Fruit fly (Drosophila melanogaster) whole organism, embryonic: ENCODE results near the gene Zdhhc8.

ENCODE experiments used
- B-H1 ChIP-seq: fragments of 200-800 bp; sonication (Bioruptor generic); IDR thresholded peaks from 3 replicates; pipeline ENCODE4 v1.3.6; 2022; ENCODE audit warnings: missing biosample characterization, missing genetic modification characterization
- CG10274 ChIP-seq: fragments of 200-800 bp; sonication (Bioruptor generic); optimal IDR thresholded peaks from 3 replicates; lab custom pipeline; 2017; ENCODE audit warnings: missing biosample characterization, mild to moderate bottlenecking, missing genetic modification characterization
- CG12942 ChIP-seq: fragments of 200-800 bp; sonication (Bioruptor generic); optimal IDR thresholded peaks from 3 replicates; lab custom pipeline; 2016; ENCODE audit warnings: missing biosample characterization, missing genetic modification characterization
- CG14014 ChIP-seq: fragments of 200-800 bp; sonication (Bioruptor generic); IDR thresholded peaks from 2 replicates; pipeline ENCODE4 v1.3.6; 2022; ENCODE audit warnings: missing biosample characterization, missing genetic modification characterization
- CG15601 ChIP-seq: fragments of 200-800 bp; sonication (Bioruptor generic); optimal IDR thresholded peaks from 3 replicates; lab custom pipeline; 2019; ENCODE audit warnings: missing biosample characterization, mild to moderate bottlenecking, missing genetic modification characterization, moderate library complexity
- CG1832 ChIP-seq: fragments of 200-800 bp; sonication (Bioruptor generic); optimal IDR thresholded peaks from 2 replicates; lab custom pipeline; 2017; ENCODE audit warnings: missing biosample characterization, mild to moderate bottlenecking, missing genetic modification characterization, inconsistent platforms
- CG18764 ChIP-seq: fragments of 200-800 bp; sonication (Bioruptor generic); optimal IDR thresholded peaks from 3 replicates; lab custom pipeline; 2016; ENCODE audit warnings: missing biosample characterization, missing genetic modification characterization
- CG32767 ChIP-seq: fragments of 200-800 bp; sonication (Bioruptor generic); IDR thresholded peaks from 2 replicates; pipeline ENCODE4 v1.3.6; 2022; ENCODE audit warnings: missing biosample characterization, missing genetic modification characterization
- CG34224 ChIP-seq: fragments of 200-800 bp; sonication (Bioruptor generic); IDR thresholded peaks from 3 replicates; pipeline ENCODE4 v1.3.6; 2022; ENCODE audit warnings: missing biosample characterization, missing genetic modification characterization; ENCODE audit not compliant: partially characterized antibody
- CG4282 ChIP-seq: fragments of 200-800 bp; sonication (Bioruptor generic); optimal IDR thresholded peaks from 2 replicates; lab custom pipeline; 2016; ENCODE audit warnings: missing biosample characterization, missing genetic modification characterization
- CG4707 ChIP-seq: fragments of 200-800 bp; sonication (Bioruptor generic); optimal IDR thresholded peaks from 2 replicates; lab custom pipeline; 2018; ENCODE audit warnings: missing biosample characterization, mild to moderate bottlenecking, missing genetic modification characterization, moderate library complexity
- CG6254 ChIP-seq: fragments of 200-800 bp; sonication (Bioruptor generic); optimal IDR thresholded peaks from 3 replicates; lab custom pipeline; 2017; ENCODE audit warnings: mild to moderate bottlenecking, missing biosample characterization, missing genetic modification reagents, missing genetic modification characterization
- CG7786 ChIP-seq: fragments of 200-800 bp; sonication (Bioruptor generic); optimal IDR thresholded peaks from 2 replicates; lab custom pipeline; 2016; ENCODE audit warnings: missing biosample characterization, missing genetic modification characterization
- CG7987 ChIP-seq: fragments of 200-800 bp; sonication (Bioruptor generic); optimal IDR thresholded peaks from 2 replicates; lab custom pipeline; 2018; ENCODE audit warnings: missing biosample characterization, mild to moderate bottlenecking, missing genetic modification characterization, moderate library complexity
- CG8359 ChIP-seq: fragments of 200-800 bp; sonication (Bioruptor generic); optimal IDR thresholded peaks from 2 replicates; lab custom pipeline; 2017; ENCODE audit warnings: missing biosample characterization, mild to moderate bottlenecking, missing genetic modification characterization, borderline replicate concordance
- CG9437 ChIP-seq: fragments of 200-800 bp; sonication (Bioruptor generic); optimal IDR thresholded peaks from 2 replicates; lab custom pipeline; 2018; ENCODE audit warnings: missing biosample characterization, mild to moderate bottlenecking, missing genetic modification characterization
- CTCF ChIP-seq: fragments of 200-800 bp; sonication (Bioruptor generic); optimal IDR thresholded peaks from 2 replicates; lab custom pipeline; 2017; ENCODE audit warnings: missing biosample characterization, mild to moderate bottlenecking, missing genetic modification characterization, moderate library complexity
- Dll ChIP-seq: fragments of 200-800 bp; sonication (Bioruptor generic); IDR thresholded peaks from 4 replicates; pipeline ENCODE4 v1.3.6; 2022; ENCODE audit warnings: missing biosample characterization, missing genetic modification characterization; ENCODE audit not compliant: partially characterized antibody
- E2f2 ChIP-seq: fragments of 200-800 bp; sonication (Bioruptor generic); IDR thresholded peaks from 2 replicates; pipeline ENCODE4 v1.3.6; 2022; ENCODE audit warnings: missing biosample characterization, missing genetic modification characterization
- ERR ChIP-seq: fragments of 200-800 bp; sonication (Bioruptor generic); optimal IDR thresholded peaks from 2 replicates; lab custom pipeline; 2016; ENCODE audit warnings: missing biosample characterization, missing genetic modification characterization
- HLH54F ChIP-seq: fragments of 200-800 bp; sonication (Bioruptor generic); optimal IDR thresholded peaks from 3 replicates; lab custom pipeline; 2016; ENCODE audit warnings: missing biosample characterization, missing genetic modification characterization
- Hr51 ChIP-seq, 2 experiments: fragments of 200-800 bp; sonication (Bioruptor generic); optimal IDR thresholded peaks; 2 replicates in 1 of 2; 3 replicates in 1 of 2; lab custom pipeline; 2016 to 2018; ENCODE audit warnings: missing biosample characterization in 2 of 2, missing genetic modification characterization in 2 of 2, mild to moderate bottlenecking in 1 of 2, moderate library complexity in 1 of 2
- NC2β ChIP-seq: fragments of 200-800 bp; sonication (Bioruptor generic); optimal IDR thresholded peaks from 2 replicates; lab custom pipeline; 2016; ENCODE audit warnings: missing biosample characterization, missing genetic modification characterization
- Neu2 ChIP-seq: fragments of 200-800 bp; sonication (Bioruptor generic); optimal IDR thresholded peaks from 3 replicates; lab custom pipeline; 2016; ENCODE audit warnings: missing biosample characterization, missing genetic modification characterization, borderline replicate concordance
- Nf-YB ChIP-seq: fragments of 200-800 bp; sonication (Bioruptor generic); optimal IDR thresholded peaks from 3 replicates; lab custom pipeline; 2019; ENCODE audit warnings: missing biosample characterization, mild to moderate bottlenecking, missing genetic modification characterization, moderate library complexity
- Nf-YC ChIP-seq: fragments of 200-800 bp; optimal IDR thresholded peaks from 3 replicates; lab custom pipeline; 2019; ENCODE audit warnings: missing biosample characterization, mild to moderate bottlenecking, missing genetic modification characterization, moderate library complexity
- Oli ChIP-seq: fragments of 200-800 bp; sonication (Bioruptor generic); optimal IDR thresholded peaks from 2 replicates; lab custom pipeline; 2018; ENCODE audit warnings: missing biosample characterization, mild to moderate bottlenecking, missing genetic modification characterization, moderate library complexity
- Trl ChIP-seq, 3 experiments: fragments of >200 bp in 2 of 3; fragments of 200-800 bp in 1 of 3; sonication (Bioruptor generic) in 1 of 3; optimal IDR thresholded peaks; 2 replicates in 1 of 3; 3 replicates in 2 of 3; lab custom pipeline; 2016 to 2017; ENCODE audit warnings: missing biosample characterization in 1 of 3, missing genetic modification characterization in 1 of 3
- az2 ChIP-seq: fragments of 200-800 bp; sonication (Bioruptor generic); optimal IDR thresholded peaks from 3 replicates; lab custom pipeline; 2016; ENCODE audit warnings: missing biosample characterization, missing genetic modification characterization
- bbx ChIP-seq: fragments of 200-800 bp; sonication (Bioruptor generic); IDR thresholded peaks from 2 replicates; pipeline ENCODE4 v1.3.6; 2022; ENCODE audit warnings: missing biosample characterization, missing genetic modification characterization; ENCODE audit not compliant: partially characterized antibody
- cg ChIP-seq: fragments of 200-800 bp; sonication (Bioruptor generic); optimal IDR thresholded peaks from 3 replicates; lab custom pipeline; 2019; ENCODE audit warnings: missing biosample characterization, mild to moderate bottlenecking, missing genetic modification characterization, moderate library complexity
- chif ChIP-seq, 2 experiments: fragments of 200-800 bp; sonication (Bioruptor generic); optimal IDR thresholded peaks; 3 replicates each; lab custom pipeline; 2016; ENCODE audit warnings: missing biosample characterization in 2 of 2, missing genetic modification characterization in 2 of 2
- corto ChIP-seq: fragments of 200-800 bp; sonication (Bioruptor generic); optimal IDR thresholded peaks from 2 replicates; lab custom pipeline; 2016; ENCODE audit warnings: missing biosample characterization, mild to moderate bottlenecking, missing genetic modification characterization, moderate library complexity
- croc ChIP-seq: fragments of 200-800 bp; sonication (Bioruptor generic); conservative IDR thresholded peaks from 3 replicates; pipeline ENCODE4 v1.3.6; 2022; ENCODE audit warnings: missing biosample characterization, missing genetic modification characterization
- grau ChIP-seq: fragments of 200-800 bp; optimal IDR thresholded peaks from 3 replicates; lab custom pipeline; 2019; ENCODE audit warnings: missing biosample characterization, mild to moderate bottlenecking, missing genetic modification characterization, moderate library complexity
- jumu ChIP-seq: fragments of 200-800 bp; sonication (Bioruptor generic); optimal IDR thresholded peaks from 3 replicates; lab custom pipeline; 2016; ENCODE audit warnings: missing biosample characterization, missing genetic modification characterization
- kni ChIP-seq: fragments of 200-800 bp; sonication (Bioruptor generic); optimal IDR thresholded peaks from 3 replicates; lab custom pipeline; 2017; ENCODE audit warnings: mild to moderate bottlenecking, missing biosample characterization, missing genetic modification reagents, missing genetic modification characterization
- lab ChIP-seq: fragments of 200-800 bp; sonication (Bioruptor generic); optimal IDR thresholded peaks from 3 replicates; lab custom pipeline; 2017; ENCODE audit warnings: missing biosample characterization, missing genetic modification characterization, mild to moderate bottlenecking, moderate library complexity, missing genetic modification reagents
- mirr ChIP-seq: fragments of 200-800 bp; sonication (Bioruptor generic); optimal IDR thresholded peaks from 3 replicates; lab custom pipeline; 2018; ENCODE audit warnings: missing biosample characterization, mild to moderate bottlenecking, missing genetic modification characterization
- odd ChIP-seq: fragments of 200-800 bp; sonication (Bioruptor generic); optimal IDR thresholded peaks from 2 replicates; lab custom pipeline; 2017; ENCODE audit warnings: missing biosample characterization, mild to moderate bottlenecking, missing genetic modification characterization
- org-1 ChIP-seq: fragments of 200-800 bp; sonication (Bioruptor generic); optimal IDR thresholded peaks from 2 replicates; lab custom pipeline; 2017; ENCODE audit warnings: missing biosample characterization, missing genetic modification characterization
- so ChIP-seq: fragments of 200-800 bp; sonication (Bioruptor generic); IDR thresholded peaks from 3 replicates; pipeline ENCODE4 v1.3.6; 2022; ENCODE audit warnings: missing biosample characterization, missing genetic modification characterization
- sr ChIP-seq: fragments of 200-800 bp; sonication (Bioruptor generic); IDR thresholded peaks from 3 replicates; pipeline ENCODE4 v1.3.6; 2022; ENCODE audit warnings: missing biosample characterization, missing genetic modification characterization
- ssp ChIP-seq: fragments of 200-800 bp; sonication (Bioruptor generic); IDR thresholded peaks from 2 replicates; pipeline ENCODE4 v1.3.6; 2022; ENCODE audit warnings: missing biosample characterization, missing genetic modification characterization
- tna ChIP-seq: fragments of 200-800 bp; sonication (Bioruptor generic); IDR thresholded peaks from 2 replicates; pipeline ENCODE4 v1.3.6; 2022; ENCODE audit warnings: missing biosample characterization, missing genetic modification characterization; ENCODE audit not compliant: partially characterized antibody
- trem ChIP-seq: fragments of 200-800 bp; optimal IDR thresholded peaks from 3 replicates; lab custom pipeline; 2019; ENCODE audit warnings: missing biosample characterization, mild to moderate bottlenecking, missing genetic modification characterization, moderate library complexity
- tup ChIP-seq: fragments of 200-800 bp; sonication (Bioruptor generic); optimal IDR thresholded peaks from 2 replicates; lab custom pipeline; 2016; ENCODE audit warnings: missing biosample characterization, mild to moderate bottlenecking, missing genetic modification characterization, moderate library complexity
- vfl ChIP-seq: fragments of 200-800 bp; sonication (Bioruptor generic); optimal IDR thresholded peaks from 2 replicates; lab custom pipeline; 2016; ENCODE audit warnings: missing biosample characterization, missing genetic modification characterization
- vvl ChIP-seq: fragments of 200-800 bp; sonication (Bioruptor generic); IDR thresholded peaks from 2 replicates; pipeline ENCODE4 v1.3.6; 2022; ENCODE audit warnings: missing biosample characterization, missing genetic modification characterization
- zfh1 ChIP-seq: fragments of 200-800 bp; sonication (Bioruptor generic); IDR thresholded peaks from 3 replicates; pipeline ENCODE4 v1.3.6; 2022; ENCODE audit warnings: missing biosample characterization, missing genetic modification characterization

Zdhhc8 gene

dm6 chrX:9319140-9319539, 36.9 kb downstream of the Zdhhc8 start, which contains the start of the genes c12.1 and c12.2 (continued):
- TF ChIP-seq Neu2 (GFP tag; lab: Kevin White, UChicago): no peak
- TF ChIP-seq grau (tag; lab: Kevin White, UChicago): peak; percentile 57
- peak; percentile 32 for TF ChIP-seq NC2β (GFP tag; lab: Kevin White, UChicago)
- TF ChIP-seq CG1832 (GFP tag; lab: Kevin White, UChicago): no peak
- TF ChIP-seq lab: no peak
- TF ChIP-seq Oli (tag; lab: Kevin White, UChicago): no peak
- no peak for TF ChIP-seq tup (GFP tag; lab: Kevin White, UChicago)
- TF ChIP-seq CG14014 (GFP tag; lab: Robert Waterston, UW): no peak
- TF ChIP-seq CG15601 (tag; lab: Kevin White, UChicago): no peak
- TF ChIP-seq CG7987 (GFP tag; lab: Kevin White, UChicago): peak; percentile 51
- no peak for TF ChIP-seq az2 (GFP tag; lab: Kevin White, UChicago)
- 0 out of 2 replicates have a peak, but pooled peaks have one; percentile 6 for TF ChIP-seq vvl (GFP tag; lab: Robert Waterston, UW)
- 0 out of 2 replicates have a peak, but pooled peaks have one; percentile 18 for TF ChIP-seq tna (GFP tag; lab: Robert Waterston, UW)
- TF ChIP-seq CG7786 (GFP tag; lab: Kevin White, UChicago): no peak
- no peak for TF ChIP-seq Nf-YC (tag; lab: Kevin White, UChicago)
- TF ChIP-seq B-H1 (GFP tag; lab: Robert Waterston, UW): no peak
- TF ChIP-seq croc (GFP tag; lab: Robert Waterston, UW): no peak
- TF ChIP-seq ERR: no peak
- no peak for TF ChIP-seq mirr (GFP tag; lab: Kevin White, UChicago)
- TF ChIP-seq CG6254 (GFP tag; lab: Kevin White, UChicago): no peak
- no peak for TF ChIP-seq zfh1 (GFP tag; lab: Robert Waterston, UW)
- no peak for TF ChIP-seq cg (GFP tag; lab: Kevin White, UChicago)
- TF ChIP-seq Trl (optimal IDR thresholded peaks at IDR 0.05; lab: Kevin White, UChicago): no peak
- TF ChIP-seq Trl (GFP tag; optimal IDR thresholded peaks at IDR 0.05; lab: Kevin White, UChicago): no peak
- peak; percentile 43 for TF ChIP-seq CTCF (GFP tag; lab: Kevin White, UChicago)
- TF ChIP-seq E2f2 (GFP tag; lab: Robert Waterston, UW): peak; percentile 67
- TF ChIP-seq so (GFP tag; lab: Robert Waterston, UW): no peak; the same call in 2 of the 3 replicates
- no peak for TF ChIP-seq vfl
- TF ChIP-seq chif (GFP tag; optimal IDR thresholded peaks at IDR 0.05; lab: Kevin White, UChicago): no peak
- no peak for TF ChIP-seq corto (GFP tag; lab: Kevin White, UChicago)
- peak; percentile 64 for TF ChIP-seq bbx (GFP tag; lab: Robert Waterston, UW)
- TF ChIP-seq CG8359 (GFP tag; lab: Kevin White, UChicago): no peak
- no peak for TF ChIP-seq CG4707
- TF ChIP-seq Nf-YB (GFP tag; lab: Kevin White, UChicago): peak; percentile 6
- TF ChIP-seq CG34224: peak; percentile 58; the same call in 1 of the 3 replicates
- TF ChIP-seq Dll (GFP tag; lab: Robert Waterston, UW): peak; percentile 57; the same call in 3 of the 4 replicates
- TF ChIP-seq org-1 (GFP tag; lab: Kevin White, UChicago): no peak
- no peak for TF ChIP-seq CG4282
- no peak for TF ChIP-seq CG32767 (GFP tag; lab: Robert Waterston, UW)
- TF ChIP-seq CG10274 (GFP tag; lab: Kevin White, UChicago): no peak
- no peak for TF ChIP-seq odd (GFP tag; lab: Kevin White, UChicago)
- no peak for TF ChIP-seq CG9437 (GFP tag; lab: Kevin White, UChicago)
- TF ChIP-seq CG18764 (GFP tag; lab: Kevin White, UChicago): no peak
- no peak for TF ChIP-seq HLH54F (GFP tag; lab: Kevin White, UChicago)
- peak; percentile 51 for TF ChIP-seq jumu (GFP tag; lab: Kevin White, UChicago)
- 0 out of 2 replicates have a peak, but pooled peaks have one; percentile 18 for TF ChIP-seq ssp
- TF ChIP-seq trem (tag; lab: Kevin White, UChicago): peak; percentile 74
- no peak for TF ChIP-seq CG12942 (GFP tag; lab: Kevin White, UChicago)
- TF ChIP-seq kni (GFP tag; lab: Kevin White, UChicago): no peak
- TF ChIP-seq sr (GFP tag; lab: Robert Waterston, UW): no peak
- no peak for TF ChIP-seq Hr51 (GFP tag; optimal IDR thresholded peaks at IDR 0.05; lab: Kevin White, UChicago)
